Worm (Caenorhabditis elegans): ENCODE measurements around the gene C32D5.12.

Gene C32D5.12

ce11 chrII:6344513-6344912 lies 14.3 kb downstream of the C32D5.12 start:
- TF ChIP-seq ceh-2 (tag; optimal IDR thresholded peaks at IDR 0.05) (no peak), ceh-34 (tag; optimal IDR thresholded peaks at IDR 0.05) (no peak), C08G9.2 (tag; optimal IDR thresholded peaks at IDR 0.05) (no peak), ceh-14 (tag; optimal IDR thresholded peaks at IDR 0.05) (no peak), che-1 (tag; optimal IDR thresholded peaks at IDR 0.05) (no peak), ceh-6 (GFP tag; optimal IDR thresholded peaks at IDR 0.05) (no peak), sox-4 (tag; optimal IDR thresholded peaks at IDR 0.05) (no peak), unc-42 (tag; optimal IDR thresholded peaks at IDR 0.05) (no peak), npax-4 (tag; optimal IDR thresholded peaks at IDR 0.05) (no peak)

DNA sequence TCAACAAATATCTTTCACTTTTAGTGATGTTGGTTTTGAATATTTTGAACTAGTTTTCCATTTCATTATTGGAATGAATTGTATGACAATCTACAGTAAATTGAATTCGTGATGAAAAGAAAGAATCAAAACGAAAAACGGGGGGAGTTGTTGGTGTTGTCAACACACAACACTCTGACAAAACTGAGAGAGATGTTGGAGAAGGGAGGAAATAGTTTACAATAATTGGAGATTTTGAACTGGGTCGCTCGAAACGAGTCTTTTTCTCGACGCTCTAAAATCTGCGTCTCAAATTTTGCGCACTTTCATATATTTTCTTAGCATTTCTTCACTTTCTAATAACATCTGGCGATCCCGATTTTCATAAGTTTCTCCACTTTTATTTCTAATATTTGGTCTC lies 14.9 kb downstream of the C32D5.12 start, which contains the start of gene txt-18:
txt-18 (plus strand) TSS at position 180 of the 400 bp plus-strand sequence.
- TF ChIP-seq madf-2 (tag; optimal IDR thresholded peaks at IDR 0.05), result no peak
- no peak for TF ChIP-seq C08G9.2 (tag; optimal IDR thresholded peaks at IDR 0.05)
- no peak for TF ChIP-seq ceh-2 (tag; optimal IDR thresholded peaks at IDR 0.05)
- no peak for TF ChIP-seq dve-1 (tag; optimal IDR thresholded peaks at IDR 0.05)
- TF ChIP-seq sdc-2 (tag; optimal IDR thresholded peaks at IDR 0.05), result no peak
- no peak for TF ChIP-seq F13H6.1 (tag; optimal IDR thresholded peaks at IDR 0.05)
- TF ChIP-seq odd-2 (tag; optimal IDR thresholded peaks at IDR 0.05), result no peak
- no peak for TF ChIP-seq lin-11 (tag; optimal IDR thresholded peaks at IDR 0.05)
- no peak for TF ChIP-seq pag-3 (tag; optimal IDR thresholded peaks at IDR 0.05; ENCODE audit: borderline replicate concordance)

- TF ChIP-seq gmeb-2 (tag; optimal IDR thresholded peaks at IDR 0.05), result no peak
- TF ChIP-seq npax-4 (tag; optimal IDR thresholded peaks at IDR 0.05), result no peak
- no peak for TF ChIP-seq zip-5 (tag; optimal IDR thresholded peaks at IDR 0.05)
- TF ChIP-seq nhr-11 (tag; optimal IDR thresholded peaks at IDR 0.05), result no peak
- no peak for TF ChIP-seq pha-4 (tag; optimal IDR thresholded peaks at IDR 0.05)
- no peak for TF ChIP-seq dmd-4 (tag; optimal IDR thresholded peaks at IDR 0.05; ENCODE audit: borderline replicate concordance)
- no peak for TF ChIP-seq lim-6 (tag; optimal IDR thresholded peaks at IDR 0.05)
- TF ChIP-seq hlh-30 (tag; optimal IDR thresholded peaks at IDR 0.05; ENCODE audit: insufficient read depth), result no peak
- TF ChIP-seq sox-2 (GFP tag; IDR thresholded peaks at IDR 0.05), result no peak
- TF ChIP-seq ceh-22 (tag; optimal IDR thresholded peaks at IDR 0.05), result no peak
- TF ChIP-seq tbx-7 (tag; optimal IDR thresholded peaks at IDR 0.05), result no peak
- TF ChIP-seq eyg-1 (tag; optimal IDR thresholded peaks at IDR 0.05), result no peak
- TF ChIP-seq fax-1 (tag; optimal IDR thresholded peaks at IDR 0.05), result no peak
- TF ChIP-seq ceh-24 (tag; optimal IDR thresholded peaks at IDR 0.05), result no peak
Measured at ce11 chrII:6342455-6342854, 16.4 kb downstream of the C32D5.12 start.

- TF ChIP-seq pros-1 (tag; optimal IDR thresholded peaks at IDR 0.05) (no peak), pax-1 (tag; optimal IDR thresholded peaks at IDR 0.05) (no peak), hlh-8 (tag; optimal IDR thresholded peaks at IDR 0.05) (no peak), hlh-30 (tag; optimal IDR thresholded peaks at IDR 0.05; ENCODE audit: insufficient read depth) (no peak), ceh-24 (tag; optimal IDR thresholded peaks at IDR 0.05) (no peak), pqm-1 (tag; optimal IDR thresholded peaks at IDR 0.05) (no peak), npax-4 (tag; optimal IDR thresholded peaks at IDR 0.05) (no peak), lim-6 (tag; optimal IDR thresholded peaks at IDR 0.05) (no peak), T23F11.4 (GFP tag; optimal IDR thresholded peaks at IDR 0.05) (no peak), C08G9.2 (tag; optimal IDR thresholded peaks at IDR 0.05) (no peak), pha-2 (tag; optimal IDR thresholded peaks at IDR 0.05) (no peak), fkh-6 (tag; optimal IDR thresholded peaks at IDR 0.05) (no peak), fax-1 (tag; optimal IDR thresholded peaks at IDR 0.05) (no peak), ceh-6 (GFP tag; optimal IDR thresholded peaks at IDR 0.05) (no peak), madf-2 (tag; optimal IDR thresholded peaks at IDR 0.05) (no peak), ceh-18 (tag; optimal IDR thresholded peaks at IDR 0.05) (no peak), ceh-9 (tag; optimal IDR thresholded peaks at IDR 0.05) (no peak)
Measured at ce11 chrII:6341076-6341475, 17.7 kb downstream of the C32D5.12 start.
